Worm (Caenorhabditis elegans) whole organism, L4 larva: Measurements from ENCODE around the gene srd-17.

Source experiments
- F10B5.3 ChIP-seq: sonication (generic microtip); optimal IDR thresholded peaks from 2 replicates; lab custom pipeline; 2016; ENCODE audit warnings: mild to moderate bottlenecking, missing genetic modification characterization, missing compliant biosample characterization
- F37D6.2 ChIP-seq: sonication (generic microtip); optimal IDR thresholded peaks from 2 replicates; lab custom pipeline; 2016; ENCODE audit warnings: mild to moderate bottlenecking, missing genetic modification characterization, missing compliant biosample characterization
- R02D3.7 ChIP-seq: fragments of 150-350 bp; sonication (generic microtip); optimal IDR thresholded peaks from 3 replicates; lab custom pipeline; 2014; ENCODE audit warnings: missing biosample characterization, missing genetic modification characterization
- Y105C5A.15 ChIP-seq: fragments of 200-800 bp; sonication (Bioruptor generic); IDR thresholded peaks from 2 replicates; pipeline ENCODE4 v1.3.6; 2022; ENCODE audit warnings: missing genetic modification characterization, missing compliant biosample characterization
- Y48G9A.11 ChIP-seq: fragments of 200-800 bp; sonication (Bioruptor generic); IDR thresholded peaks from 2 replicates; pipeline ENCODE4 v1.3.6; 2022; ENCODE audit warnings: missing genetic modification reagents, missing genetic modification characterization, missing compliant biosample characterization
- Y5F2A.4 ChIP-seq: fragments of 200-800 bp; sonication (Bioruptor generic); optimal IDR thresholded peaks from 2 replicates; lab custom pipeline; 2018; ENCODE audit warnings: mild to moderate bottlenecking, missing genetic modification characterization, missing compliant biosample characterization
- ama-1 ChIP-seq: fragments of 150-350 bp; optimal IDR thresholded peaks from 2 replicates; lab custom pipeline; 2014; ENCODE audit warnings: inconsistent platforms, mixed read lengths
- ceh-20 ChIP-seq: fragments of 200-800 bp; sonication (Bioruptor generic); IDR thresholded peaks from 2 replicates; pipeline ENCODE4 v1.3.6; 2022; ENCODE audit warnings: missing genetic modification reagents, missing genetic modification characterization, missing compliant biosample characterization
- ceh-32 ChIP-seq: sonication (generic microtip); optimal IDR thresholded peaks from 2 replicates; lab custom pipeline; 2016; ENCODE audit warnings: mild to moderate bottlenecking, missing genetic modification characterization, missing compliant biosample characterization; ENCODE audit not compliant: poor library complexity
- ceh-44 ChIP-seq: fragments of 200-800 bp; sonication (Bioruptor generic); IDR thresholded peaks from 2 replicates; pipeline ENCODE4 v1.3.6; 2022; ENCODE audit warnings: missing genetic modification reagents, missing genetic modification characterization, missing compliant biosample characterization
- cey-2 ChIP-seq: sonication (generic microtip); optimal IDR thresholded peaks from 3 replicates; lab custom pipeline; 2017; ENCODE audit warnings: missing genetic modification characterization, mild to moderate bottlenecking, missing compliant biosample characterization, antibody characterized with exemption, borderline replicate concordance; ENCODE audit not compliant: insufficient read depth
- ctbp-1 ChIP-seq: fragments of 200-800 bp; sonication (Bioruptor generic); IDR thresholded peaks from 2 replicates; pipeline ENCODE4 v1.3.6; 2022; ENCODE audit warnings: missing genetic modification reagents, missing genetic modification characterization, missing compliant biosample characterization
- daf-12 ChIP-seq: fragments of 150-350 bp; optimal IDR thresholded peaks from 2 replicates; lab custom pipeline; 2014; ENCODE audit warnings: missing biosample characterization, missing genetic modification reagents, missing genetic modification characterization
- dmd-6 ChIP-seq: fragments of 200-800 bp; sonication (Bioruptor generic); IDR thresholded peaks from 2 replicates; pipeline ENCODE4 v1.3.6; 2022; ENCODE audit warnings: missing genetic modification reagents, missing genetic modification characterization, missing compliant biosample characterization
- dmd-9 ChIP-seq: fragments of 200-800 bp; sonication (Bioruptor generic); IDR thresholded peaks from 2 replicates; pipeline ENCODE4 v1.3.6; 2022; ENCODE audit warnings: missing genetic modification reagents, missing genetic modification characterization, missing compliant biosample characterization
- dpl-1 ChIP-seq: fragments of 150-350 bp; optimal IDR thresholded peaks from 2 replicates; lab custom pipeline; 2014; ENCODE audit warnings: missing biosample characterization, missing genetic modification reagents, missing genetic modification characterization
- duxl-1 ChIP-seq: sonication (generic microtip); optimal IDR thresholded peaks from 2 replicates; lab custom pipeline; 2016; ENCODE audit warnings: mild to moderate bottlenecking, missing genetic modification characterization, moderate library complexity, missing compliant biosample characterization; ENCODE audit not compliant: poor library complexity
- egl-43 ChIP-seq: fragments of 200-800 bp; sonication (Bioruptor generic); IDR thresholded peaks from 2 replicates; pipeline ENCODE4 v1.3.6; 2022; ENCODE audit warnings: missing genetic modification reagents, missing genetic modification characterization, missing compliant biosample characterization
- gei-8 ChIP-seq: fragments of 200-800 bp; sonication (Bioruptor generic); optimal IDR thresholded peaks from 2 replicates; lab custom pipeline; 2018; ENCODE audit warnings: mild to moderate bottlenecking, missing genetic modification characterization, missing compliant biosample characterization
- hif-1 ChIP-seq, 2 experiments: sonication (generic microtip); optimal IDR thresholded peaks; 2 replicates each; lab custom pipeline; 2016 to 2017; ENCODE audit warnings: missing compliant biosample characterization in 2 of 2, missing genetic modification characterization in 2 of 2, missing genetic modification reagents in 2 of 2, missing genotype in 2 of 2, mild to moderate bottlenecking in 1 of 2
- hlh-11 ChIP-seq: fragments of 200-800 bp; sonication (Bioruptor generic); optimal IDR thresholded peaks from 2 replicates; lab custom pipeline; 2018; ENCODE audit warnings: mild to moderate bottlenecking, missing genetic modification characterization, missing compliant biosample characterization
- hmg-1.1 ChIP-seq: fragments of 200-800 bp; sonication (Bioruptor generic); IDR thresholded peaks from 2 replicates; pipeline ENCODE4 v1.3.6; 2022; ENCODE audit warnings: missing genetic modification reagents, missing genetic modification characterization, missing compliant biosample characterization
- lim-7 ChIP-seq: fragments of 200-800 bp; sonication (Bioruptor generic); IDR thresholded peaks from 2 replicates; pipeline ENCODE4 v1.3.6; 2022; ENCODE audit warnings: missing genetic modification characterization, missing compliant biosample characterization
- lin-13 ChIP-seq: fragments of 150-350 bp; optimal IDR thresholded peaks from 2 replicates; lab custom pipeline; 2014; ENCODE audit warnings: missing biosample characterization, missing genetic modification reagents, missing genetic modification characterization
- lin-29 ChIP-seq: fragments of 200-800 bp; sonication (Bioruptor generic); IDR thresholded peaks from 2 replicates; pipeline ENCODE4 v1.3.6; 2022; ENCODE audit warnings: missing genetic modification reagents, missing genetic modification characterization, missing compliant biosample characterization
- lin-38 ChIP-seq: fragments of 200-800 bp; sonication (Bioruptor generic); IDR thresholded peaks from 2 replicates; pipeline ENCODE4 v1.3.6; 2022; ENCODE audit warnings: missing genetic modification reagents, missing genetic modification characterization, missing compliant biosample characterization
- lsy-2 ChIP-seq, 2 experiments: fragments of 150-350 bp in 1 of 2; sonication (generic microtip) in 1 of 2; optimal IDR thresholded peaks; 2 replicates each; lab custom pipeline; 2014 to 2017; ENCODE audit warnings: missing biosample characterization in 2 of 2, missing genetic modification characterization in 2 of 2
- madf-5 ChIP-seq, 2 experiments: fragments of 200-800 bp; sonication (Bioruptor generic); IDR thresholded peaks; 2 replicates each; pipeline ENCODE4 v1.3.6; 2022; ENCODE audit warnings: missing compliant biosample characterization in 2 of 2, missing genetic modification characterization in 2 of 2
- mdl-1 ChIP-seq, 2 experiments: fragments of 150-350 bp in 1 of 2; sonication (generic microtip) in 1 of 2; optimal IDR thresholded peaks; 2 replicates each; lab custom pipeline; 2014 to 2017; ENCODE audit warnings: missing biosample characterization in 2 of 2, missing genetic modification characterization in 2 of 2
- mep-1 ChIP-seq: fragments of 150-350 bp; sonication (generic microtip); optimal IDR thresholded peaks from 3 replicates; lab custom pipeline; 2014; ENCODE audit warnings: missing biosample characterization, missing genetic modification characterization
- mes-2 ChIP-seq: sonication (generic microtip); optimal IDR thresholded peaks from 2 replicates; lab custom pipeline; 2016; ENCODE audit warnings: missing genotype, mild to moderate bottlenecking, missing genetic modification characterization, missing compliant biosample characterization; ENCODE audit not compliant: poor library complexity, severe bottlenecking
- mxl-3 ChIP-seq: fragments of 200-800 bp; sonication (Bioruptor generic); optimal IDR thresholded peaks from 2 replicates; lab custom pipeline; 2018; ENCODE audit warnings: mild to moderate bottlenecking, missing genetic modification characterization, missing compliant biosample characterization
- nhr-11 ChIP-seq: fragments of 150-350 bp; optimal IDR thresholded peaks from 2 replicates; lab custom pipeline; 2014; ENCODE audit warnings: missing biosample characterization, missing genetic modification characterization
- nhr-237 ChIP-seq: sonication (generic microtip); optimal IDR thresholded peaks from 2 replicates; lab custom pipeline; 2017; ENCODE audit warnings: missing biosample characterization, missing genetic modification characterization
- nhr-48 ChIP-seq: sonication (generic microtip); optimal IDR thresholded peaks from 2 replicates; lab custom pipeline; 2016; ENCODE audit warnings: mild to moderate bottlenecking, missing genetic modification characterization, missing compliant biosample characterization
- nhr-6 ChIP-seq: fragments of 150-350 bp; optimal IDR thresholded peaks from 2 replicates; lab custom pipeline; 2014; ENCODE audit warnings: missing biosample characterization, missing genetic modification characterization
- nhr-76 ChIP-seq: fragments of 150-350 bp; optimal IDR thresholded peaks from 2 replicates; lab custom pipeline; 2014; ENCODE audit warnings: missing biosample characterization, missing genetic modification characterization
- pqm-1 ChIP-seq: sonication (generic microtip); optimal IDR thresholded peaks from 2 replicates; lab custom pipeline; 2017; ENCODE audit warnings: missing biosample characterization, missing genetic modification characterization
- set-16 ChIP-seq: fragments of 200-800 bp; sonication (Bioruptor generic); IDR thresholded peaks from 2 replicates; pipeline ENCODE4 v1.3.6; 2022; ENCODE audit warnings: missing genetic modification reagents, missing genetic modification characterization, missing compliant biosample characterization
- spr-3 ChIP-seq: fragments of 200-800 bp; sonication (Bioruptor generic); optimal IDR thresholded peaks from 2 replicates; lab custom pipeline; 2018; ENCODE audit warnings: mild to moderate bottlenecking, missing genetic modification characterization, missing compliant biosample characterization
- unc-62 ChIP-seq, 3 experiments: fragments of 150-350 bp in 1 of 3; sonication (generic microtip); optimal IDR thresholded peaks in 2 of 3; peaks in 1 of 3; 1 replicate in 1 of 3; 2 replicates in 2 of 3; lab custom pipeline; 2014 to 2017; ENCODE audit warnings: missing biosample characterization in 3 of 3, missing genetic modification characterization in 3 of 3, missing genetic modification reagents in 3 of 3, missing genotype in 1 of 3
- vab-7 ChIP-seq: fragments of 200-800 bp; sonication (Bioruptor generic); IDR thresholded peaks from 2 replicates; pipeline ENCODE4 v1.3.6; 2022; ENCODE audit warnings: missing genetic modification reagents, missing genetic modification characterization, missing compliant biosample characterization
- zag-1 ChIP-seq: fragments of 150-350 bp; optimal IDR thresholded peaks from 2 replicates; lab custom pipeline; 2014; ENCODE audit warnings: missing biosample characterization, missing genetic modification characterization
- zfp-3 ChIP-seq: fragments of 200-800 bp; sonication (Bioruptor generic); conservative IDR thresholded peaks from 2 replicates; pipeline ENCODE4 v1.3.6; 2022; ENCODE audit warnings: missing genetic modification reagents, missing genetic modification characterization, missing compliant biosample characterization
- ztf-7 ChIP-seq: fragments of 150-350 bp; optimal IDR thresholded peaks from 2 replicates; lab custom pipeline; 2014; ENCODE audit warnings: missing biosample characterization, missing genetic modification characterization

Gene srd-17

DNA sequence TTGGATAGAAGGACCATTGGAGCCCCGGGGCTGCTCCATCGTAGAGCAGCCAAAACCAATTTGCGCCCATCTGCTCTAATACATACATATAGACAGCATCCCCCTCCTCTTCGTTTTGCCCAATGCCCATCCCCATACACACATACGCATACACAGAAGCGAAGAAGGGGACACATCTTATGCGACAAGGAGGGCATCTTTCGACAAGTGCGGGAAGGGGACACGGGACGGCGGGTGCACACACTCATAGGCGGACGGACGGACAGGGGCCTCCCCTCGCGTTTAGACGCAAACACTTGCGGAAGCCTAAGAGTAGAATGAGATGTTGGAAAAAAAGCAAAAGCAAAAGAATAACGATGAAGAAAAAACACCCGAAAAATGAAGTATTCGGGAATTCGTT, 36.1 kb downstream of the srd-17 start:
- TF ChIP-seq gei-8 (peak; percentile 4), ama-1 (lab: Kevin White, UChicago) (no peak), ctbp-1 (GFP tag; lab: Robert Waterston, UW) (0 out of 2 replicates have a peak, but pooled peaks have one; percentile 43), madf-5 (GFP tag; IDR thresholded peaks at IDR 0.05; lab: Robert Waterston, UW) (0 out of 4 replicates have a peak, but pooled peaks of 1 of the 2 experiments have one; percentile 41), vab-7 (GFP tag; lab: Robert Waterston, UW) (0 out of 2 replicates have a peak, but pooled peaks have one; percentile 7), F10B5.3 (no peak), mes-2 (tag; lab: Kevin White, UChicago) (peak; percentile 15), hmg-1.1 (GFP tag; lab: Robert Waterston, UW) (peak; percentile 28)

DNA sequence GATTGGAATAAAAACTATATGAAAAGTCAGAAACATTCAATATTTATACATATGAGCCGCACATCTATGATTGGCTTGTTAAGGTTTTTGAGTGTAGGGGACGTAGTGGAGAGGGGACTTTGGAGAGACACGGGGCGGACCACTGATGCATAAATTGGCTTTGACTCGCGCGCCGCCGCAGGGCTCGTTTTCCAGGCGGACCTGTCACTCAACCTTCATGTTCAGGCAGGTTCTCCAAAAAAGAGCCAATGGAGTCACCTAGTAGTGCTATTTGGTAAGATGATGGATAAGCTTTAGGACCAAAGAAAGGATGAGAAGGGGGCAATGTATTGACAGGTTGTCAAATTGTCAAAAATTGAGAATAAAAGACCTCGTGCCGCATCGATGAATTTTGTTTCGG, 37.5 kb downstream of the srd-17 start:
- TF ChIP-seq spr-3 (GFP tag; lab: Kevin White, UChicago) (no peak), nhr-76 (tag; lab: Kevin White, UChicago) (no peak), ceh-32 (no peak), unc-62 (GFP tag; optimal IDR thresholded peaks at IDR 0.05 in 1 of 2; lab: Kevin White, UChicago) (peak in 1 of 2 experiments; percentile 82), unc-62 (tag; optimal IDR thresholded peaks at IDR 0.05; lab: Kevin White, UChicago) (no peak), egl-43 (GFP tag; lab: Robert Waterston, UW) (peak; percentile 55; the same call in 1 of the 2 replicates), set-16 (GFP tag; lab: Robert Waterston, UW) (0 out of 2 replicates have a peak, but pooled peaks have one; percentile 16), ceh-20 (0 out of 2 replicates have a peak, but pooled peaks have one; percentile 12)

DNA sequence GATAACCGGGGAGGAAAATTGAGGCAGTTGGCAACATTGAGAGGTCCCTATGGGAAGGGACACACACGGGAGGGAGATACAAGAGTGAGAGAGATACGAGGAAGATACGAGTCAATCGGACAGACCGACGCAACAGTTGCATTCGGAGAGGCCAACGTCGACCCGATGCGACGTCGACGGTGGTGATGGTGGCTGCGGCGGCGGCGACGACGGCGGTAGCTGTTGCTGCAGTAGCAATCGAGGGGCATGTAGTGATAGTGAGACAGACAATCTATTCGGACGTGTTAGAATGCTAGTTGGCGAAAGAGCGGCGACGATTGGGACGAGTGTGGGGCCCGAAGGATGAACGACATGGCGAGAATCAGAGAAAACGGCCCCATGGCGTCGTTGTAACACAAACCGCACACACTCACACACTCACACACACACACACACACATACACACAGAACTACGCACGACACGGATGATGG, 39.1 kb downstream of the srd-17 start:
- TF ChIP-seq Y5F2A.4 (GFP tag; lab: Kevin White, UChicago): no peak
- TF ChIP-seq mep-1 (tag; lab: Kevin White, UChicago): peak; percentile 10
- no peak for TF ChIP-seq nhr-237 (tag; lab: Kevin White, UChicago)
- TF ChIP-seq ceh-32: no peak
- TF ChIP-seq F37D6.2: no peak
- no peak for TF ChIP-seq cey-2 (tag; lab: Kevin White, UChicago)
- peak; percentile 20 for TF ChIP-seq nhr-11 (tag; lab: Kevin White, UChicago)
- TF ChIP-seq egl-43 (GFP tag; lab: Robert Waterston, UW): 0 out of 2 replicates have a peak, but pooled peaks have one; percentile 15
- TF ChIP-seq ztf-7 (tag; lab: Kevin White, UChicago): no peak
- TF ChIP-seq unc-62 (GFP tag; optimal IDR thresholded peaks at IDR 0.05 in 1 of 2; lab: Kevin White, UChicago): peak in 1 of 2 experiments; percentile 85
- no peak for TF ChIP-seq unc-62 (tag; optimal IDR thresholded peaks at IDR 0.05; lab: Kevin White, UChicago)
- TF ChIP-seq duxl-1 (tag; lab: Kevin White, UChicago): no peak
- no peak for TF ChIP-seq lin-29
- no peak for TF ChIP-seq lsy-2 (tag; optimal IDR thresholded peaks at IDR 0.05; lab: Kevin White, UChicago)
- TF ChIP-seq mxl-3 (GFP tag; lab: Kevin White, UChicago): peak; percentile 57
- peak; percentile 73 for TF ChIP-seq hlh-11 (tag; lab: Kevin White, UChicago)
- no peak for TF ChIP-seq ceh-44 (GFP tag; lab: Robert Waterston, UW)
- TF ChIP-seq mdl-1 (tag; optimal IDR thresholded peaks at IDR 0.05; lab: Kevin White, UChicago): peak in 1 of 2 experiments; percentile 56
- TF ChIP-seq zfp-3 (GFP tag; lab: Robert Waterston, UW): no peak
- TF ChIP-seq dmd-9: no peak
- TF ChIP-seq dpl-1 (GFP tag; lab: Kevin White, UChicago): no peak
- TF ChIP-seq daf-12 (tag; lab: Kevin White, UChicago): no peak
- TF ChIP-seq pqm-1 (tag; lab: Kevin White, UChicago): no peak
- no peak for TF ChIP-seq R02D3.7 (tag; lab: Kevin White, UChicago)
- 0 out of 2 replicates have a peak, but pooled peaks have one; percentile 45 for TF ChIP-seq lim-7
- no peak for TF ChIP-seq lin-13 (GFP tag; lab: Kevin White, UChicago)
- TF ChIP-seq Y48G9A.11 (GFP tag; lab: Robert Waterston, UW): no peak
- TF ChIP-seq vab-7 (GFP tag; lab: Robert Waterston, UW): no peak
- no peak for TF ChIP-seq hmg-1.1 (GFP tag; lab: Robert Waterston, UW)
- TF ChIP-seq lin-38 (GFP tag; lab: Robert Waterston, UW): no peak
- no peak for TF ChIP-seq dmd-6
- TF ChIP-seq nhr-48: no peak
- peak in 1 of 2 experiments; percentile 8 for TF ChIP-seq hif-1 (tag; optimal IDR thresholded peaks at IDR 0.05; lab: Kevin White, UChicago)
- TF ChIP-seq nhr-6: no peak
- TF ChIP-seq zag-1: no peak
- no peak for TF ChIP-seq Y105C5A.15
